Worm (Caenorhabditis elegans) whole organism, L4 larva: ENCODE data around the gene T24C12.1.

Experiments
- Y48G9A.11 ChIP-seq: fragments of 200-800 bp; sonication (Bioruptor generic); IDR thresholded peaks from 2 replicates; pipeline ENCODE4 v1.3.6; 2022; ENCODE audit warnings: missing genetic modification reagents, missing genetic modification characterization, missing compliant biosample characterization
- ZK337.2 ChIP-seq: fragments of 200-800 bp; sonication (Bioruptor generic); IDR thresholded peaks from 2 replicates; pipeline ENCODE4 v1.3.6; 2022; ENCODE audit warnings: missing genetic modification reagents, missing genetic modification characterization, missing compliant biosample characterization
- dmd-8 ChIP-seq: fragments of 200-800 bp; sonication (Bioruptor generic); IDR thresholded peaks from 2 replicates; pipeline ENCODE4 v1.3.6; 2022; ENCODE audit warnings: missing genetic modification characterization, missing compliant biosample characterization
- jun-1 ChIP-seq: fragments of 150-350 bp; optimal IDR thresholded peaks from 2 replicates; lab custom pipeline; 2014; ENCODE audit warnings: missing biosample characterization, missing genetic modification reagents, missing genetic modification characterization
- lin-39 ChIP-seq: fragments of 150-350 bp; optimal IDR thresholded peaks from 2 replicates; lab custom pipeline; 2014; ENCODE audit warnings: missing biosample characterization, missing genetic modification reagents, missing genetic modification characterization
- mes-2 ChIP-seq: sonication (generic microtip); optimal IDR thresholded peaks from 2 replicates; lab custom pipeline; 2016; ENCODE audit warnings: missing genotype, mild to moderate bottlenecking, missing genetic modification characterization, missing compliant biosample characterization; ENCODE audit not compliant: poor library complexity, severe bottlenecking
- nhr-25 ChIP-seq: sonication (generic microtip); optimal IDR thresholded peaks from 2 replicates; lab custom pipeline; 2017; ENCODE audit warnings: missing genetic modification characterization, mild to moderate bottlenecking, missing compliant biosample characterization, antibody characterized with exemption, moderate library complexity, borderline replicate concordance; ENCODE audit not compliant: insufficient read depth
- nhr-28 ChIP-seq: fragments of 150-350 bp; optimal IDR thresholded peaks from 2 replicates; lab custom pipeline; 2014; ENCODE audit warnings: missing biosample characterization, missing genetic modification characterization
- ztf-11 ChIP-seq: fragments of 150-350 bp; optimal IDR thresholded peaks from 2 replicates; lab custom pipeline; 2014; ENCODE audit warnings: missing biosample characterization, missing genetic modification characterization

DNA sequence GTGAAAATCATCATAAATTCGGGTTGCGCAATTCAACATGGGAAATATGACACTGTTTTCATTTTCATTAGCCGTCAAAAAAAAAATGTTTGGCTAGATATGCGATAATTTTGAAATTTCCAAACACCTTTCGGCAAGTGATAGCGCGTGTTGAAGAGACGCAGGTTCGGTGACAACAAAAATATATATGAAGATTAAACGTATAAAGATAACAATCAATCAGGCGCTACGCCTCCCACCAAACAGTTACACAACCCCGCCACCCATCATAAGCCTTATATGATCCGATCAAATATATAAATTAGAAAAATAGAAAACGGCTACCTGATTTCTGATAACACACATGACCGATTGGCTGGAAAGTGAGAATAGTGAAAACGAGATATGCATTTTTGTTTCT is 47.2 kb upstream of the T24C12.1 start:
- TF ChIP-seq mes-2 (tag; lab: Kevin White, UChicago), result no peak
- TF ChIP-seq ztf-11 (tag; lab: Kevin White, UChicago), result no peak
- no peak for TF ChIP-seq Y48G9A.11 (GFP tag; lab: Robert Waterston, UW)
- TF ChIP-seq dmd-8, result no peak
- no peak for TF ChIP-seq nhr-25
- no peak for TF ChIP-seq jun-1
- TF ChIP-seq ZK337.2 (GFP tag; lab: Robert Waterston, UW), result no peak
- no peak for TF ChIP-seq nhr-28
- no peak for TF ChIP-seq lin-39
